Worm (Caenorhabditis elegans): ENCODE data around the gene his-24.

Gene his-24

DNA sequence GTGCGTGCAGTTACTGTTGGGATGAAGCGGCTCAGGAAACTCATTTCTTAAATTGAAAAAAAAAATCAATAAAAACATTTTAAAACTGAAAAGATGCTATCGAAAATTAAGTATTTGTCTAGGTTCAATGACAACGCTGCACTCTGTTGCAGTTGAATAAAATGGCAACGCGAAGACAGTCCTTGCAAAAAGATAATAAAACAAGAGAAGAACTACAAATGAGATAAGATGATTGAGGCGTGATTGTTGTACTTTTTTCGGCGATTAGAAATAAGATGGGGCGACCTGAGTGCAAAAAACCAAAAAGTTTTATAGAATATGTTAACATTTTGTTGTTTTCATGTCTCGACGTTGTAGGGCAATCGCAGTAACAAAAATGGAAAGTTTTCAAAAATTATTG, 25.1 kb downstream of the his-24 start, which contains the start of gene gcsh-1:
Gene gcsh-1, minus strand, starts transcription at position 46 of the 400 bp plus-strand sequence.
- TF ChIP-seq lir-1 (GFP tag; conservative IDR thresholded peaks at IDR 0.05) = no peak
- no peak for TF ChIP-seq hlh-26 (GFP tag; conservative IDR thresholded peaks at IDR 0.05)
- TF ChIP-seq nhr-80 (tag; optimal IDR thresholded peaks at IDR 0.05) = peak; percentile 66

DNA sequence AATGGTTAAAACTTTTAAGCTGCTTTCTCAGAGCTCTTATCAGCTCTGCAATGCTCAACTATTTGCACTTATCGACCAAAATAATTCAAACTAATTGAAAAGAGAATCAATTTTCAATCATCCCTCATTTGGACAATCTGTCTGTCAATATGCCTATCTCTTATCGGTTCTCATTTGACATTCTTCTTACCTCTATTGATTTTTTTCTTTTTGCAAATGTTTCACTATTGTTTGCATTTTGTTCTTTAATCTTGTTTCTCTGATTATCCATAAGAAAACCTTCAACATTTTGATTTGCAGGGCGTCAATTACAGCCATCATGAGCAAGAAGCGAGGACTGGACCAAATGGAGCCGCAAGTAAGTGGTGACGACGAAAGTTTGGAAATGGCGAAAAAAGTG, 26.7 kb downstream of the his-24 start, which contains the start of gene D1025.10:
Gene D1025.10, plus strand, starts transcription at position 301 of the 400 bp plus-strand sequence.
- TF ChIP-seq ztf-28 (GFP tag; IDR thresholded peaks at IDR 0.05) (no peak), F23B12.7 (tag; optimal IDR thresholded peaks at IDR 0.05; ENCODE audit: insufficient read depth) (no peak), nhr-80 (tag; optimal IDR thresholded peaks at IDR 0.05) (peak; percentile 20), ZK185.1 (tag; optimal IDR thresholded peaks at IDR 0.05; ENCODE audit: poor library complexity, severe bottlenecking) (no peak)

DNA sequence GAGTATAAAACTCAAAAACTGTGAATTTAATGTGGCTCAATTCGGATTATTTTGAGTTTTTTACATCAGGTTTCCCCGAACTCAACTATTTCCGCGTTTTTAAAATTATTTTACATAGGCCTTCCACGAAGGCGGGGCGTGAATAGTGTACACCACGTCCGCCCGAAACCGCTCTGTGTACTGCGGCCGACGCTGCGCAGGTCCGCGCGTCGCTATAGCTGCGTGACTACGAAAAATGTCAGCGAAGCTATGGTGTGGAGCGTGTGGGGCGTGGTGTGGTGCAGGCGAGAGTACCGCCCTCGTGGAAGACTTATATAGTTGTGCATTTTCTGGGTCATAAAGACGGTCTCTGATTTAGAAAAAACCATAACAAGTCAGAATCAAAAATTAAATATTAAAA, 27.9 kb downstream of the his-24 start:
- TF ChIP-seq ztf-6 (GFP tag; IDR thresholded peaks at IDR 0.05) (no peak), atf-7 (tag; optimal IDR thresholded peaks at IDR 0.05) (no peak), let-607 (tag; optimal IDR thresholded peaks at IDR 0.05) (no peak), B0336.3 (GFP tag; IDR thresholded peaks at IDR 0.05) (no peak), ZK185.1 (tag; optimal IDR thresholded peaks at IDR 0.05; ENCODE audit: poor library complexity, severe bottlenecking) (no peak), Y56A3A.18 (GFP tag; IDR thresholded peaks at IDR 0.05) (no peak), unc-130 (GFP tag; optimal IDR thresholded peaks at IDR 0.05) (no peak), snpc-4 (GFP tag; optimal IDR thresholded peaks at IDR 0.05) (no peak), snpc-4 (tag; optimal IDR thresholded peaks at IDR 0.05) (peak in 2 of 4 experiments; percentile 41 to 66), gei-17 (GFP tag; optimal IDR thresholded peaks at IDR 0.05) (no peak), Y95B8A.8 (GFP tag; IDR thresholded peaks at IDR 0.05) (no peak), F10E7.11 (tag; optimal IDR thresholded peaks at IDR 0.05) (no peak), aptf-2 (GFP tag; conservative IDR thresholded peaks at IDR 0.05) (no peak), zfh-2 (GFP tag; conservative IDR thresholded peaks at IDR 0.05) (peak; percentile 60; the same call in 1 of the 2 replicates)

DNA sequence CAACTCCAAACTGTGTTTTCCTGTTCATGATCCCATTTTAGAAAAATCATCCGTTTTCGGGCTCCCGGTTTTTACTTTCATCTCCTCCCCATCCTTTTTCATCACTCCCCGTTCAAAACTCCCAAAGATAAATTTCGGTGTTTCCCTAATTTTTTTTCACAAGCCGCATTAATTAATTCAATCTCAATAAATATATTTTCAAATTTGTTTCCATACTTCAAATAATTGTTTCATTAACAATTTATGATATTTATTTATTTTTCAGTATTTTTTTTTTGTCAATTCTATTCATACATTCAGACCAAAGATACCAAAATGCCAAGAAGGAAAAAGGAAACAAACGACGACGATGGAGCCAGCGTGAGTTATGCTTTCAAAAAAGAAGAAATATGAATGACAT, 30.6 kb downstream of the his-24 start, which contains the start of gene D1025.1:
Gene D1025.1, plus strand, starts transcription at position 301 of the 400 bp plus-strand sequence.
- TF ChIP-seq ama-1 (optimal IDR thresholded peaks at IDR 0.05) (no peak), ama-1 (GFP tag; optimal IDR thresholded peaks at IDR 0.05) (no peak), ekl-4 (GFP tag; IDR thresholded peaks at IDR 0.05) (no peak), ztf-25 (GFP tag; IDR thresholded peaks at IDR 0.05) (no peak), mxl-1 (tag; optimal IDR thresholded peaks at IDR 0.05) (no peak), B0035.1 (tag; optimal IDR thresholded peaks at IDR 0.05) (no peak), F23B12.7 (tag; optimal IDR thresholded peaks at IDR 0.05; ENCODE audit: insufficient read depth) (no peak), ceh-91 (GFP tag; IDR thresholded peaks at IDR 0.05) (no peak), F52B5.7 (tag; optimal IDR thresholded peaks at IDR 0.05) (no peak), nhr-120 (GFP tag; IDR thresholded peaks at IDR 0.05) (no peak), nhr-80 (tag; optimal IDR thresholded peaks at IDR 0.05) (no peak), Y95B8A.8 (GFP tag; IDR thresholded peaks at IDR 0.05) (no peak), lsl-1 (GFP tag; optimal IDR thresholded peaks at IDR 0.05) (no peak), nfya-1 (tag; optimal IDR thresholded peaks at IDR 0.05; ENCODE audit: borderline replicate concordance, insufficient read depth) (no peak), atf-7 (tag; optimal IDR thresholded peaks at IDR 0.05) (no peak)

DNA sequence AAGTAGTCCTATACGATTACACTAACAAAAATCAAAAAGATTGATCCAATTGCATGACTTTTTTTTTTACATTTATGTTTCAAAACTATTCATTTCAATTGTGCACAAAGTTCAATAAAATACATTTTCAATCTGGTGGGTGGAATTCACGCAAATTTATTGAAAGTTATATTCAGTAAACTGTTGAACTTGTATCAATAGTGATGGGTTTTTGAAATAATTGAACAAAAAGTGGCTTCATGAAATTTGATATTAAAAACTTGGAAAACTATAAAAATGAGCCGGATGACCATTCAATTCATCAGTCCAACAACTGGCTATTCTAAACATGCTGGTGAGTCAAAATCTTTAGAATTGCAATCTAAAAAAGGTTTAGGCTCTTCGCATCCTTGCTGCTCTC, 33.4 kb downstream of the his-24 start, which contains the start of gene nspc-16:
Gene nspc-16, plus strand, starts transcription at position 301 of the 400 bp plus-strand sequence.
- TF ChIP-seq ZK185.1 (tag; optimal IDR thresholded peaks at IDR 0.05; ENCODE audit: poor library complexity, severe bottlenecking) (no peak), let-526 (GFP tag; IDR thresholded peaks at IDR 0.05) (no peak), lin-35 (GFP tag; optimal IDR thresholded peaks at IDR 0.05) (no peak), ztf-22 (GFP tag; optimal IDR thresholded peaks at IDR 0.05) (no peak), egl-44 (GFP tag; IDR thresholded peaks at IDR 0.05) (no peak), ceh-27 (GFP tag; optimal IDR thresholded peaks at IDR 0.05) (no peak), ztf-25 (GFP tag; IDR thresholded peaks at IDR 0.05) (no peak)
